Worm (Caenorhabditis elegans): ENCODE results near the gene brap-2.

DNA sequence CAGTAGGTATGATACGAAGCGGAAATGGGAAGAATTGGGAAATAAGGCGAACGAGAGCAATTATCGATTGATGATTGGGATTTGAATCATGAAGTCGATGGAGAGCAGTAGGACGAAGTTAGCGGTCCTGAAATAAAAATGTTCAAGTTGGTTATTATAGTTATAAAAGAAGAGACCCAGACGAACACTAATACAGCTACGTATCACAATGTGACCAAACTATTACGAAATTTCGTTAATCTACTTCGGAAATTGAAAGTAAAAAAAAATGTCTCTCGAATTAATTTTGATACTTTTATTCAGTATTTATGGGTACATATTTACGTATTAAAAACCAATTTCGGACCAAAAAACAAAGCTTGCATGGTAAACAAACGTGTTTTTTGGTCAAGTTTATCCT is 33.5 kb upstream of the brap-2 start:
- TF ChIP-seq flt-1 (GFP tag; IDR thresholded peaks at IDR 0.05) (no peak), ztf-23 (GFP tag; IDR thresholded peaks at IDR 0.05) (no peak), klf-2 (GFP tag; conservative IDR thresholded peaks at IDR 0.05) (no peak), med-1 (GFP tag; optimal IDR thresholded peaks at IDR 0.05; ENCODE audit: insufficient read depth) (no peak)
